Fruit fly (Drosophila melanogaster): ENCODE data around the gene Thor.

Gene Thor

DNA sequence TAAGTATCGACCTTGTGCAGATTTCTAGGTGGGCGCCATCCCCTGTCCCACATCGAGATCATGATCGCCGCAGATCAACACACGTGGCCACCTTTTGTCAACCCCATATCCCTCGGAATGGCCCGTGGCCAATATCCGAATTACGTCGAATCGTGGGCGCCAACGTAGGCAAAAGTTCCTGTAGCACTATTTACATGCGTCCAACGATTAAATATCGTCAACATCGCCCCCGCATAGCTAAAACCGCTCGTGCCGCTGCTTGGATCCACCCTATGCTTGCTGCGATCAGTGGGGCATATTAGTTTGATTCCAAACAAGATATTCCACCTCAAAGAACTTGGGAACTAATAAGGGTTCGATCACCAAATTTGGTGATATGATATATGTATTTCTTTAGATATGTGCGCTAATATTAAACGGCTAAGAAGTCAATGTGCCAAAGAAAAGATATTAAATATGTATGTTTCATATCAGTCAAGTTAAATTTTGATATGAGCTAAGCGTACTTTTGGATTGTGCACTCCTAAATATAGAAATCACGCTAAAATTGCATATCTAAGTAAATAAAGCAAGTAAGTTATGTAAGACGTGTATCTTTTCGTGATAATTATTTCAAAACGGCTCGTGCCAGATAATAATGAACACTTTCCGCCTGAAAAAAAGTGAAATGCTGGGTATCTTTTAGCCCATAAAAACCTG, 1.0 kb upstream of the Thor start (continued):
- TF ChIP-seq bowl (GFP tag; IDR thresholded peaks at IDR 0.05): no peak
- TF ChIP-seq stc (GFP tag; IDR thresholded peaks at IDR 0.05): no peak
- TF ChIP-seq CG7357 (GFP tag; IDR thresholded peaks at IDR 0.05): no peak
- TF ChIP-seq Elba2 (GFP tag; optimal IDR thresholded peaks at IDR 0.05): no peak
- peak; percentile 49 for TF ChIP-seq ranshi (GFP tag; IDR thresholded peaks at IDR 0.05)
- no peak for TF ChIP-seq br (optimal IDR thresholded peaks at IDR 0.05)
- peak; percentile 87 for TF ChIP-seq sens (GFP tag)
- TF ChIP-seq HLH4C (GFP tag; IDR thresholded peaks at IDR 0.05; ENCODE audit: partially characterized antibody): no peak
- no peak for TF ChIP-seq CG1024 (GFP tag; IDR thresholded peaks at IDR 0.05)
- no peak for TF ChIP-seq danr (GFP tag; IDR thresholded peaks at IDR 0.05)
- TF ChIP-seq ERR (GFP tag; optimal IDR thresholded peaks at IDR 0.05): no peak
- TF ChIP-seq aop (GFP tag; IDR thresholded peaks at IDR 0.05): no peak
- no peak for TF ChIP-seq ATbp (GFP tag; optimal IDR thresholded peaks at IDR 0.05)
- TF ChIP-seq CG18619 (GFP tag; optimal IDR thresholded peaks at IDR 0.05): peak; percentile 68
- TF ChIP-seq CG5245 (GFP tag; optimal IDR thresholded peaks at IDR 0.05): no peak
- peak; percentile 13 for TF ChIP-seq CG10654 (GFP tag; optimal IDR thresholded peaks at IDR 0.05)
- no peak for TF ChIP-seq CG2116 (GFP tag; optimal IDR thresholded peaks at IDR 0.05)
- 0 out of 2 replicates have a peak, but pooled peaks have one; percentile 20 for TF ChIP-seq Xrp1 (GFP tag; IDR thresholded peaks at IDR 0.05)
- TF ChIP-seq CG2889 (GFP tag; IDR thresholded peaks at IDR 0.05): no peak
- TF ChIP-seq CG14014 (GFP tag; IDR thresholded peaks at IDR 0.05): peak; percentile 48; the same call in 1 of the 2 replicates
- peak; percentile 50 to 64 for TF ChIP-seq dpn (GFP tag; optimal IDR thresholded peaks at IDR 0.05)
- TF ChIP-seq CG14441 (GFP tag; IDR thresholded peaks at IDR 0.05): no peak
- TF ChIP-seq MTF-1 (GFP tag; optimal IDR thresholded peaks at IDR 0.05; ENCODE audit: borderline replicate concordance): no peak
- TF ChIP-seq CG9932 (GFP tag; IDR thresholded peaks at IDR 0.05): peak; percentile 51
- TF ChIP-seq MESR4 (GFP tag; optimal IDR thresholded peaks at IDR 0.05): no peak
- no peak for TF ChIP-seq CG11695 (GFP tag; IDR thresholded peaks at IDR 0.05)
- TF ChIP-seq CG33213 (GFP tag; optimal IDR thresholded peaks at IDR 0.05): no peak
- no peak for TF ChIP-seq Hr39 (optimal IDR thresholded peaks at IDR 0.05)
- no peak for TF ChIP-seq unc-4 (GFP tag; IDR thresholded peaks at IDR 0.05; ENCODE audit: partially characterized antibody)
- TF ChIP-seq slou (GFP tag; optimal IDR thresholded peaks at IDR 0.05): peak; percentile 36
- TF ChIP-seq gce (GFP tag; IDR thresholded peaks at IDR 0.05): no peak
- TF ChIP-seq fd64A (GFP tag; optimal IDR thresholded peaks at IDR 0.05): no peak
- no peak for TF ChIP-seq Dref (GFP tag; IDR thresholded peaks at IDR 0.05)
- no peak for TF ChIP-seq CG12104 (GFP tag; optimal IDR thresholded peaks at IDR 0.05)
- TF ChIP-seq caup (GFP tag; optimal IDR thresholded peaks at IDR 0.05; ENCODE audit: severe bottlenecking): peak; percentile 4
- peak; percentile 41 for TF ChIP-seq CG3281 (GFP tag; optimal IDR thresholded peaks at IDR 0.05)
- TF ChIP-seq pb (GFP tag; optimal IDR thresholded peaks at IDR 0.05): peak; percentile 14
- TF ChIP-seq CG32767 (GFP tag; IDR thresholded peaks at IDR 0.05): no peak; the same call in 1 of the 2 replicates
- no peak for TF ChIP-seq CG30431 (GFP tag; optimal IDR thresholded peaks at IDR 0.05)
- TF ChIP-seq lola (GFP tag; optimal IDR thresholded peaks at IDR 0.05): peak in 1 of 3 experiments; percentile 1
- peak; percentile 53 for TF ChIP-seq B-H2 (GFP tag; optimal IDR thresholded peaks at IDR 0.05)
- no peak for TF ChIP-seq nau (GFP tag; optimal IDR thresholded peaks at IDR 0.05)
- TF ChIP-seq btn (GFP tag; optimal IDR thresholded peaks at IDR 0.05): no peak
- TF ChIP-seq ap (GFP tag; IDR thresholded peaks at IDR 0.05): no peak
- TF ChIP-seq CG8089 (GFP tag; optimal IDR thresholded peaks at IDR 0.05): no peak
- TF ChIP-seq Mrtf (GFP tag; IDR thresholded peaks at IDR 0.05): peak; percentile 37; the same call in 1 of the 3 replicates
- TF ChIP-seq pros (GFP tag; optimal IDR thresholded peaks at IDR 0.05): no peak
- TF ChIP-seq Drgx (GFP tag; IDR thresholded peaks at IDR 0.05): peak; percentile 28; the same call in 1 of the 2 replicates
- 0 out of 2 replicates have a peak, but pooled peaks have one; percentile 6 for TF ChIP-seq esg (GFP tag; conservative IDR thresholded peaks at IDR 0.05)
- peak; percentile 55; the same call in 2 of the 3 replicates for TF ChIP-seq dysf (GFP tag; IDR thresholded peaks at IDR 0.05)
- no peak for TF ChIP-seq Adf1 (GFP tag; IDR thresholded peaks at IDR 0.05)
- TF ChIP-seq toy (GFP tag; IDR thresholded peaks at IDR 0.05): no peak
